Worm (Caenorhabditis elegans) whole organism, early embryonic: ENCODE data around the gene sri-66.

ENCODE experiments used
- ama-1 ChIP-seq: fragments of 150-350 bp; optimal IDR thresholded peaks from 2 replicates; lab custom pipeline; 2014
- ceh-13 ChIP-seq: fragments of 200-800 bp; sonication (Bioruptor generic); optimal IDR thresholded peaks from 2 replicates; lab custom pipeline; 2018; ENCODE audit warnings: mild to moderate bottlenecking, missing genetic modification characterization, missing compliant biosample characterization
- flt-1 ChIP-seq: fragments of 200-800 bp; sonication (Bioruptor generic); IDR thresholded peaks from 2 replicates; pipeline ENCODE4 v1.3.6; 2022; ENCODE audit warnings: missing genetic modification characterization, missing compliant biosample characterization
- tra-4 ChIP-seq: sonication (generic microtip); optimal IDR thresholded peaks from 2 replicates; lab custom pipeline; 2017; ENCODE audit warnings: missing genetic modification characterization, missing compliant biosample characterization

DNA sequence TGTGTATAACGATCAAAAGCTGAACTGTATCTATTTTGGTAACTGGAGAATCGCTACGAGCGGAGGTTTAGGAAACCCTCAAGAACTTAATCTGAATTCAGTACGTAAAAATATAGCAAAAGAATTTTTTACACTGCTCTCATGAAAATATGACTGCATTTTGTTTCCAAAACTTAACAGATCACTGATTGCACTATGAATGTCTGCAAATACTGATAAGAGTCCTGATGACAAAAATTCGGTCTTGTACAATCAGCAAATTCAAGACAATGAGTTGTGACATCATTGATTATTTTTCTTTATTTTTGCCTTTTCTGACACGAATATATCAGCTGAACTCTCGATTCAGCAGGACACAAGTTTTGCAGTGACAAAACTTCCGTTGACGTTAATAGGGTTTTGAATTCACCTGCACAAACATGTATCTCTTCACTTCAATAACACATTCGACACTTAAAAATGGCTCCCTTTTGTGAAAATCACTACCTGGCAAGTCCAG lies 29.9 kb downstream of the sri-66 start, which contains the start of gene srh-237:
- TF ChIP-seq ceh-13 (GFP tag; lab: Kevin White, UChicago) (no peak), ama-1 (lab: Kevin White, UChicago) (no peak), tra-4 (no peak), flt-1 (no peak)
